Worm (Caenorhabditis elegans) whole organism, L4 larva: ENCODE results near the gene F35D2.2.

ENCODE experiments used
- F10B5.3 ChIP-seq: sonication (generic microtip); optimal IDR thresholded peaks from 2 replicates; lab custom pipeline; 2016; ENCODE audit warnings: mild to moderate bottlenecking, missing genetic modification characterization, missing compliant biosample characterization
- R02D3.7 ChIP-seq: fragments of 150-350 bp; sonication (generic microtip); optimal IDR thresholded peaks from 3 replicates; lab custom pipeline; 2014; ENCODE audit warnings: missing biosample characterization, missing genetic modification characterization
- T20F7.1 ChIP-seq: fragments of 200-800 bp; sonication (Bioruptor generic); optimal IDR thresholded peaks from 2 replicates; lab custom pipeline; 2018; ENCODE audit warnings: mild to moderate bottlenecking, missing genetic modification characterization, missing compliant biosample characterization
- T26A8.4 ChIP-seq: fragments of 200-800 bp; sonication (Bioruptor generic); IDR thresholded peaks from 2 replicates; pipeline ENCODE4 v1.3.6; 2022; ENCODE audit warnings: missing genetic modification characterization, missing compliant biosample characterization
- Y105C5A.15 ChIP-seq: fragments of 200-800 bp; sonication (Bioruptor generic); IDR thresholded peaks from 2 replicates; pipeline ENCODE4 v1.3.6; 2022; ENCODE audit warnings: missing genetic modification characterization, missing compliant biosample characterization
- Y48G9A.11 ChIP-seq: fragments of 200-800 bp; sonication (Bioruptor generic); IDR thresholded peaks from 2 replicates; pipeline ENCODE4 v1.3.6; 2022; ENCODE audit warnings: missing genetic modification reagents, missing genetic modification characterization, missing compliant biosample characterization
- ZK337.2 ChIP-seq: fragments of 200-800 bp; sonication (Bioruptor generic); IDR thresholded peaks from 2 replicates; pipeline ENCODE4 v1.3.6; 2022; ENCODE audit warnings: missing genetic modification reagents, missing genetic modification characterization, missing compliant biosample characterization
- ZK546.5 ChIP-seq, 2 experiments: sonication (generic microtip); optimal IDR thresholded peaks; 2 replicates each; lab custom pipeline; 2017; ENCODE audit warnings: missing biosample characterization in 2 of 2, missing genetic modification characterization in 2 of 2
- aha-1 ChIP-seq: fragments of 150-350 bp; peaks from one replicate; lab custom pipeline; 2014; ENCODE audit warnings: missing biosample characterization, missing genetic modification characterization
- aly-2 ChIP-seq: sonication (generic microtip); optimal IDR thresholded peaks from 2 replicates; lab custom pipeline; 2018; ENCODE audit warnings: missing biosample characterization, missing genetic modification characterization
- ama-1 ChIP-seq: fragments of 150-350 bp; optimal IDR thresholded peaks from 2 replicates; lab custom pipeline; 2014; ENCODE audit warnings: inconsistent platforms, mixed read lengths
- attf-4 ChIP-seq: sonication (generic microtip); optimal IDR thresholded peaks from 3 replicates; lab custom pipeline; 2017; ENCODE audit warnings: missing biosample characterization, missing genetic modification characterization
- ceh-44 ChIP-seq: fragments of 200-800 bp; sonication (Bioruptor generic); IDR thresholded peaks from 2 replicates; pipeline ENCODE4 v1.3.6; 2022; ENCODE audit warnings: missing genetic modification reagents, missing genetic modification characterization, missing compliant biosample characterization
- ceh-62 ChIP-seq: sonication (generic microtip); optimal IDR thresholded peaks from 2 replicates; lab custom pipeline; 2017; ENCODE audit warnings: missing biosample characterization, missing genetic modification characterization
- ces-1 ChIP-seq: fragments of 150-350 bp; sonication (generic microtip); optimal IDR thresholded peaks from 4 replicates; lab custom pipeline; 2014; ENCODE audit warnings: missing biosample characterization, missing genetic modification reagents, missing genetic modification characterization
- cey-2 ChIP-seq: sonication (generic microtip); optimal IDR thresholded peaks from 3 replicates; lab custom pipeline; 2017; ENCODE audit warnings: missing genetic modification characterization, mild to moderate bottlenecking, missing compliant biosample characterization, antibody characterized with exemption, borderline replicate concordance; ENCODE audit not compliant: insufficient read depth
- daf-8 ChIP-seq: fragments of 200-800 bp; sonication (Bioruptor generic); IDR thresholded peaks from 2 replicates; pipeline ENCODE4 v1.3.6; 2022; ENCODE audit warnings: missing genetic modification characterization, missing compliant biosample characterization
- dmd-6 ChIP-seq: fragments of 200-800 bp; sonication (Bioruptor generic); IDR thresholded peaks from 2 replicates; pipeline ENCODE4 v1.3.6; 2022; ENCODE audit warnings: missing genetic modification reagents, missing genetic modification characterization, missing compliant biosample characterization
- dmd-9 ChIP-seq: fragments of 200-800 bp; sonication (Bioruptor generic); IDR thresholded peaks from 2 replicates; pipeline ENCODE4 v1.3.6; 2022; ENCODE audit warnings: missing genetic modification reagents, missing genetic modification characterization, missing compliant biosample characterization
- egl-27 ChIP-seq: sonication (generic microtip); optimal IDR thresholded peaks from 3 replicates; lab custom pipeline; 2017; ENCODE audit warnings: missing biosample characterization, missing genetic modification reagents, missing genetic modification characterization
- gei-8 ChIP-seq: fragments of 200-800 bp; sonication (Bioruptor generic); optimal IDR thresholded peaks from 2 replicates; lab custom pipeline; 2018; ENCODE audit warnings: mild to moderate bottlenecking, missing genetic modification characterization, missing compliant biosample characterization
- hlh-11 ChIP-seq: fragments of 200-800 bp; sonication (Bioruptor generic); optimal IDR thresholded peaks from 2 replicates; lab custom pipeline; 2018; ENCODE audit warnings: mild to moderate bottlenecking, missing genetic modification characterization, missing compliant biosample characterization
- lim-7 ChIP-seq: fragments of 200-800 bp; sonication (Bioruptor generic); IDR thresholded peaks from 2 replicates; pipeline ENCODE4 v1.3.6; 2022; ENCODE audit warnings: missing genetic modification characterization, missing compliant biosample characterization
- lin-1 ChIP-seq: fragments of 200-800 bp; sonication (Bioruptor generic); IDR thresholded peaks from 2 replicates; pipeline ENCODE4 v1.3.6; 2022; ENCODE audit warnings: missing genetic modification reagents, missing genetic modification characterization, missing compliant biosample characterization
- lin-15B ChIP-seq: fragments of 150-350 bp; sonication (generic microtip); optimal IDR thresholded peaks from 3 replicates; lab custom pipeline; 2014; ENCODE audit warnings: missing biosample characterization, missing genetic modification characterization
- lin-38 ChIP-seq: fragments of 200-800 bp; sonication (Bioruptor generic); IDR thresholded peaks from 2 replicates; pipeline ENCODE4 v1.3.6; 2022; ENCODE audit warnings: missing genetic modification reagents, missing genetic modification characterization, missing compliant biosample characterization
- lsy-2 ChIP-seq, 2 experiments: fragments of 150-350 bp in 1 of 2; sonication (generic microtip) in 1 of 2; optimal IDR thresholded peaks; 2 replicates each; lab custom pipeline; 2014 to 2017; ENCODE audit warnings: missing biosample characterization in 2 of 2, missing genetic modification characterization in 2 of 2
- madf-9 ChIP-seq: fragments of 200-800 bp; sonication (Bioruptor generic); conservative IDR thresholded peaks from 2 replicates; pipeline ENCODE4 v1.3.6; 2022; ENCODE audit warnings: missing genetic modification reagents, missing genetic modification characterization, missing compliant biosample characterization
- mdt-29 ChIP-seq: fragments of 200-800 bp; sonication (Bioruptor generic); IDR thresholded peaks from 2 replicates; pipeline ENCODE4 v1.3.6; 2022; ENCODE audit warnings: missing genetic modification reagents, missing genetic modification characterization, missing compliant biosample characterization
- mep-1 ChIP-seq: fragments of 150-350 bp; sonication (generic microtip); optimal IDR thresholded peaks from 3 replicates; lab custom pipeline; 2014; ENCODE audit warnings: missing biosample characterization, missing genetic modification characterization
- mxl-2 ChIP-seq: fragments of 200-800 bp; sonication (Bioruptor generic); conservative IDR thresholded peaks from 2 replicates; pipeline ENCODE4 v1.3.6; 2022; ENCODE audit warnings: missing genetic modification reagents, missing genetic modification characterization, missing compliant biosample characterization
- mxl-3 ChIP-seq: fragments of 200-800 bp; sonication (Bioruptor generic); optimal IDR thresholded peaks from 2 replicates; lab custom pipeline; 2018; ENCODE audit warnings: mild to moderate bottlenecking, missing genetic modification characterization, missing compliant biosample characterization
- nhr-10 ChIP-seq: fragments of 150-350 bp; optimal IDR thresholded peaks from 2 replicates; lab custom pipeline; 2014; ENCODE audit warnings: missing biosample characterization, missing genetic modification characterization
- nhr-102 ChIP-seq: sonication (generic microtip); optimal IDR thresholded peaks from 2 replicates; lab custom pipeline; 2016; ENCODE audit warnings: mild to moderate bottlenecking, missing genetic modification characterization, moderate library complexity, missing compliant biosample characterization
- nhr-25 ChIP-seq: sonication (generic microtip); optimal IDR thresholded peaks from 2 replicates; lab custom pipeline; 2017; ENCODE audit warnings: missing genetic modification characterization, mild to moderate bottlenecking, missing compliant biosample characterization, antibody characterized with exemption, moderate library complexity, borderline replicate concordance; ENCODE audit not compliant: insufficient read depth
- nhr-28 ChIP-seq: fragments of 150-350 bp; optimal IDR thresholded peaks from 2 replicates; lab custom pipeline; 2014; ENCODE audit warnings: missing biosample characterization, missing genetic modification characterization
- nhr-41 ChIP-seq: fragments of 200-800 bp; sonication (Bioruptor generic); IDR thresholded peaks from 2 replicates; pipeline ENCODE4 v1.3.6; 2022; ENCODE audit warnings: missing genetic modification reagents, missing genetic modification characterization, missing compliant biosample characterization
- nhr-76 ChIP-seq: fragments of 150-350 bp; optimal IDR thresholded peaks from 2 replicates; lab custom pipeline; 2014; ENCODE audit warnings: missing biosample characterization, missing genetic modification characterization
- nhr-77 ChIP-seq: fragments of 150-350 bp; optimal IDR thresholded peaks from 2 replicates; lab custom pipeline; 2014; ENCODE audit warnings: missing biosample characterization, missing genetic modification characterization
- rbr-2 ChIP-seq: sonication (generic microtip); optimal IDR thresholded peaks from 2 replicates; lab custom pipeline; 2016; ENCODE audit warnings: missing genotype, missing genetic modification characterization, missing compliant biosample characterization
- set-16 ChIP-seq: fragments of 200-800 bp; sonication (Bioruptor generic); IDR thresholded peaks from 2 replicates; pipeline ENCODE4 v1.3.6; 2022; ENCODE audit warnings: missing genetic modification reagents, missing genetic modification characterization, missing compliant biosample characterization
- skn-1 ChIP-seq: fragments of 150-350 bp; optimal IDR thresholded peaks from 2 replicates; lab custom pipeline; 2014; ENCODE audit warnings: missing biosample characterization, missing genetic modification characterization
- spr-3 ChIP-seq: fragments of 200-800 bp; sonication (Bioruptor generic); optimal IDR thresholded peaks from 2 replicates; lab custom pipeline; 2018; ENCODE audit warnings: mild to moderate bottlenecking, missing genetic modification characterization, missing compliant biosample characterization
- tra-1 ChIP-seq: fragments of 200-800 bp; sonication (Bioruptor generic); IDR thresholded peaks from 2 replicates; pipeline ENCODE4 v1.3.6; 2022; ENCODE audit warnings: missing genetic modification reagents, missing genetic modification characterization, missing compliant biosample characterization
- unc-62 ChIP-seq, 3 experiments: fragments of 150-350 bp in 1 of 3; sonication (generic microtip); optimal IDR thresholded peaks in 2 of 3; peaks in 1 of 3; 1 replicate in 1 of 3; 2 replicates in 2 of 3; lab custom pipeline; 2014 to 2017; ENCODE audit warnings: missing biosample characterization in 3 of 3, missing genetic modification characterization in 3 of 3, missing genetic modification reagents in 3 of 3, missing genotype in 1 of 3

Gene F35D2.2

DNA sequence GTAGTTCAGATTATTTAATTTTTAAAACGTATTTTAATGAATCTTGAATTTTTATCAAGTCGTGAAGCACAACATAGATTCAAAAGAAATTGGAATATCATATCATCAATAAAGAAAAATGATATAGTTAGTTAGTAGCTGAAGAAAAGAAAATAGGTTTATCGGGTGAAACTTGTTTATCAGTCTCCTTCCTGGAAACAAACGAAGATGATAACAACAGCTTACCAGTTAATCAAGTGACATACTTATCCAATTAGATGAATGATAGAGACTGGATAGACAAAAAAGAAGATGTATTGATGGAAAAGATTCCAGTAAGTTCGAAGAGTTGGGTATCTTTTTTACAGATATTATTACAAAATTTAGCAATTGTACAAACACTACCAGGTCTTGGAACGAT is 31.3 kb upstream of the F35D2.2 start:
- no peak for TF ChIP-seq nhr-41 (GFP tag; lab: Robert Waterston, UW)

DNA sequence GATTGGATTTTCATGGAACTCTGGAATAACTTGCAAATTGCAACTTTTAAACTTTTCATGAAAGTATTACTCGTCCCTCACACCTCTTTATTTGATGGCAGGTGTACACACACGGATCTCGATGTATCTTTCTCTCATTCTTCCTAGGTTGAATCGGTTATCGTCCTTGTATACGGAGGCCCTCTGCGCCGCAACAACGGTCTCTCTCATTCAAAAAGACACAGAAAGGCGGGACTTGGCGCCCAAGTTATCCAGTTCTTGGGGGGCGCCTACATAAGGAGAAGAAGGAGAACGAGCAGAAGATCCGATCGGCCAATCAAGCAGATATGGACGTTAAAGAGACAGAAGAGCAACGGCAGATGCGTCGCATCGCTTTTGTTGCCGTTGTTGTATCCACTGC is 30.4 kb upstream of the F35D2.2 start, which contains the start of gene rol-8:
Gene rol-8 (plus strand): TSS at position 301 of the 400 bp plus-strand sequence.
- no peak for TF ChIP-seq ceh-62
- no peak for TF ChIP-seq Y48G9A.11 (GFP tag; lab: Robert Waterston, UW)
- no peak for TF ChIP-seq nhr-10 (tag; lab: Kevin White, UChicago)
- TF ChIP-seq unc-62 (GFP tag; optimal IDR thresholded peaks at IDR 0.05 in 1 of 2; lab: Kevin White, UChicago) = peak in 1 of 2 experiments; percentile 60
- TF ChIP-seq unc-62 (tag; optimal IDR thresholded peaks at IDR 0.05; lab: Kevin White, UChicago) = no peak
- TF ChIP-seq lin-15B (tag; lab: Kevin White, UChicago) = no peak

- TF ChIP-seq lin-15B (tag; lab: Kevin White, UChicago) (no peak), ama-1 (no peak), lsy-2 (tag; optimal IDR thresholded peaks at IDR 0.05; lab: Kevin White, UChicago) (no peak), dmd-6 (GFP tag; lab: Robert Waterston, UW) (no peak), set-16 (GFP tag; lab: Robert Waterston, UW) (peak; percentile 88)
Measured at ce11 chrII:7544782-7545181, 29.5 kb upstream of the F35D2.2 start.

DNA sequence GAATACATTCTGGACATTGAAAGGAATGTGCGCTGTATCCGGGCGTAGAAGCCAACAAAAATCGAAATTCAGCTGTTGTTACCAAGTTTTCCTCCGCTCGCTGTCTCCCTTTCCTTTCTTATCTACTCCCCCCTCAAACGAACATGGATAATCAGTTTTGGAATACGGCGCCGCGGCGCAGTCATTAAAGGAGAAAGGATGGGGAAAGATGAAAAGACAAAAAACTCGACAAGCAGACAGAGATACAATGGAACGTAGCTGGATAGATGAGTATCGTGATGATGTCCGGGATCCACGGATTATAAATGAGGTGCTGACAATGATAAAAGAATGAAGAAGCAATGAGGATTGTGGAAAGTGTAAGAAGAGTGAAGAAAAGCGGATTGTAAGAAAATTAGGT is 28.9 kb upstream of the F35D2.2 start:
- TF ChIP-seq nhr-28 (tag; lab: Kevin White, UChicago) (peak; percentile 42), T26A8.4 (GFP tag; lab: Robert Waterston, UW) (peak; percentile 53; the same call in 1 of the 2 replicates), spr-3 (GFP tag; lab: Kevin White, UChicago) (no peak), nhr-102 (tag; lab: Kevin White, UChicago) (no peak), hlh-11 (peak; percentile 58), madf-9 (GFP tag; lab: Robert Waterston, UW) (no peak), lin-38 (GFP tag; lab: Robert Waterston, UW) (no peak), T20F7.1 (no peak), dmd-9 (GFP tag; lab: Robert Waterston, UW) (no peak), cey-2 (tag; lab: Kevin White, UChicago) (no peak), ZK546.5 (tag; optimal IDR thresholded peaks at IDR 0.05; lab: Kevin White, UChicago) (no peak), egl-27 (no peak), lin-15B (tag; lab: Kevin White, UChicago) (no peak), nhr-77 (no peak), aly-2 (tag; lab: Kevin White, UChicago) (no peak), gei-8 (GFP tag; lab: Kevin White, UChicago) (no peak), lin-1 (GFP tag; lab: Robert Waterston, UW) (no peak), tra-1 (GFP tag; lab: Robert Waterston, UW) (no peak), ceh-62 (no peak), nhr-76 (no peak), lsy-2 (tag; optimal IDR thresholded peaks at IDR 0.05; lab: Kevin White, UChicago) (no peak), ZK337.2 (GFP tag; lab: Robert Waterston, UW) (no peak), mdt-29 (GFP tag; lab: Robert Waterston, UW) (no peak), mxl-2 (GFP tag; lab: Robert Waterston, UW) (no peak), skn-1 (no peak), attf-4 (tag; lab: Kevin White, UChicago) (no peak), Y105C5A.15 (GFP tag; lab: Robert Waterston, UW) (no peak), dmd-6 (GFP tag; lab: Robert Waterston, UW) (no peak), mep-1 (no peak), mxl-3 (GFP tag; lab: Kevin White, UChicago) (peak; percentile 38), ces-1 (GFP tag; lab: Kevin White, UChicago) (no peak), rbr-2 (tag; lab: Kevin White, UChicago) (no peak), lim-7 (GFP tag; lab: Robert Waterston, UW) (no peak), daf-8 (GFP tag; lab: Robert Waterston, UW) (no peak), ama-1 (peak; percentile 69), nhr-25 (tag; lab: Kevin White, UChicago) (no peak), ceh-44 (GFP tag; lab: Robert Waterston, UW) (no peak), R02D3.7 (tag; lab: Kevin White, UChicago) (no peak), aha-1 (peak; percentile 94), F10B5.3 (tag; lab: Kevin White, UChicago) (no peak)
